Fruit fly (Drosophila melanogaster) whole organism, embryonic: Measurements from ENCODE around the gene bark.

Experiments
- ATbp ChIP-seq: fragments of 200-800 bp; sonication (Bioruptor generic); optimal IDR thresholded peaks from 2 replicates; lab custom pipeline; 2017; ENCODE audit warnings: missing biosample characterization, mild to moderate bottlenecking, missing genetic modification characterization, missing genetic modification reagents
- Abd-B ChIP-seq: fragments of 200-800 bp; sonication (Bioruptor generic); optimal IDR thresholded peaks from 2 replicates; lab custom pipeline; 2018; ENCODE audit warnings: missing biosample characterization, mild to moderate bottlenecking, missing genetic modification characterization, moderate library complexity
- Adf1 ChIP-seq: fragments of 200-800 bp; sonication (Bioruptor generic); IDR thresholded peaks from 2 replicates; pipeline ENCODE4 v1.3.6; 2022; ENCODE audit warnings: missing biosample characterization, missing genetic modification characterization
- Antp ChIP-seq: fragments of 200-800 bp; sonication (Bioruptor generic); optimal IDR thresholded peaks from 3 replicates; lab custom pipeline; 2016; ENCODE audit warnings: missing biosample characterization, missing genetic modification characterization
- Bgb ChIP-seq: fragments of 200-800 bp; sonication (Bioruptor generic); IDR thresholded peaks from 2 replicates; pipeline ENCODE4 v1.3.6; 2022; ENCODE audit warnings: missing biosample characterization, missing genetic modification characterization; ENCODE audit not compliant: partially characterized antibody
- CG11560 ChIP-seq: fragments of 200-800 bp; sonication (Bioruptor generic); IDR thresholded peaks from 3 replicates; pipeline ENCODE4 v1.3.6; 2022; ENCODE audit warnings: missing biosample characterization, missing genetic modification characterization
- CG12104 ChIP-seq: fragments of 200-800 bp; sonication (Bioruptor generic); optimal IDR thresholded peaks from 3 replicates; lab custom pipeline; 2016; ENCODE audit warnings: missing biosample characterization, missing genetic modification characterization
- CG12942 ChIP-seq: fragments of 200-800 bp; sonication (Bioruptor generic); optimal IDR thresholded peaks from 3 replicates; lab custom pipeline; 2016; ENCODE audit warnings: missing biosample characterization, missing genetic modification characterization
- CG1603 ChIP-seq: fragments of 200-800 bp; sonication (Bioruptor generic); optimal IDR thresholded peaks from 2 replicates; lab custom pipeline; 2019; ENCODE audit warnings: missing biosample characterization, mild to moderate bottlenecking, missing genetic modification characterization, moderate library complexity
- CG18011 ChIP-seq: fragments of 200-800 bp; sonication (Bioruptor generic); optimal IDR thresholded peaks from 2 replicates; lab custom pipeline; 2017; ENCODE audit warnings: missing biosample characterization, missing genetic modification characterization, mild to moderate bottlenecking, moderate library complexity, missing genotype
- CG2678 ChIP-seq: fragments of 200-800 bp; sonication (Bioruptor generic); optimal IDR thresholded peaks from 3 replicates; lab custom pipeline; 2019; ENCODE audit warnings: missing biosample characterization, mild to moderate bottlenecking, missing genetic modification characterization, moderate library complexity
- CG2712 ChIP-seq: fragments of 200-800 bp; optimal IDR thresholded peaks from 3 replicates; lab custom pipeline; 2019; ENCODE audit warnings: missing biosample characterization, mild to moderate bottlenecking, missing genetic modification characterization, moderate library complexity
- CG30431 ChIP-seq: fragments of 200-800 bp; sonication (Bioruptor generic); optimal IDR thresholded peaks from 2 replicates; lab custom pipeline; 2017; ENCODE audit warnings: missing biosample characterization, missing genetic modification characterization
- CG3281 ChIP-seq: fragments of 200-800 bp; sonication (Bioruptor generic); optimal IDR thresholded peaks from 3 replicates; lab custom pipeline; 2017; ENCODE audit warnings: missing biosample characterization, mild to moderate bottlenecking, missing genetic modification characterization
- CG6175 ChIP-seq: fragments of 200-800 bp; sonication (Bioruptor generic); IDR thresholded peaks from 3 replicates; pipeline ENCODE4 v1.3.6; 2022; ENCODE audit warnings: missing biosample characterization, missing genetic modification characterization
- CG6272 ChIP-seq: fragments of 200-800 bp; sonication (Bioruptor generic); IDR thresholded peaks from 2 replicates; pipeline ENCODE4 v1.3.6; 2022; ENCODE audit warnings: missing biosample characterization, missing genetic modification characterization
- CG7271 ChIP-seq: fragments of 200-800 bp; sonication (Bioruptor generic); optimal IDR thresholded peaks from 2 replicates; lab custom pipeline; 2018; ENCODE audit warnings: missing biosample characterization, mild to moderate bottlenecking, missing genetic modification characterization, moderate library complexity
- CG8290 ChIP-seq, 3 experiments: fragments of 200-800 bp; sonication (Bioruptor generic); optimal IDR thresholded peaks; 2 replicates each; lab custom pipeline; 2016 to 2019; ENCODE audit warnings: missing biosample characterization in 3 of 3, missing genetic modification characterization in 3 of 3, mild to moderate bottlenecking in 2 of 3, moderate library complexity in 1 of 3
- CG9215 ChIP-seq: fragments of 200-800 bp; sonication (Bioruptor generic); IDR thresholded peaks from 2 replicates; pipeline ENCODE4 v1.3.6; 2022; ENCODE audit warnings: missing biosample characterization, missing genetic modification characterization
- CG9817 ChIP-seq: fragments of 200-800 bp; sonication (Bioruptor generic); optimal IDR thresholded peaks from 2 replicates; lab custom pipeline; 2018; ENCODE audit warnings: missing biosample characterization, mild to moderate bottlenecking, missing genetic modification characterization, moderate library complexity
- CHES-1-like ChIP-seq: fragments of 200-800 bp; sonication (Bioruptor generic); optimal IDR thresholded peaks from 2 replicates; lab custom pipeline; 2016; ENCODE audit warnings: missing biosample characterization, missing genetic modification characterization
- CTCF ChIP-seq: fragments of 200-800 bp; sonication (Bioruptor generic); optimal IDR thresholded peaks from 2 replicates; lab custom pipeline; 2017; ENCODE audit warnings: missing biosample characterization, mild to moderate bottlenecking, missing genetic modification characterization, moderate library complexity
- CoRest ChIP-seq: fragments of 200-800 bp; sonication (Bioruptor generic); optimal IDR thresholded peaks from 3 replicates; lab custom pipeline; 2018; ENCODE audit warnings: missing biosample characterization, mild to moderate bottlenecking, missing genetic modification characterization, moderate library complexity
- CrebB ChIP-seq: fragments of 200-800 bp; sonication (Bioruptor generic); optimal IDR thresholded peaks from 3 replicates; lab custom pipeline; 2018; ENCODE audit warnings: missing biosample characterization, mild to moderate bottlenecking, missing genetic modification characterization
- Dp ChIP-seq: fragments of 200-800 bp; sonication (Bioruptor generic); optimal IDR thresholded peaks from 2 replicates; lab custom pipeline; 2018; ENCODE audit warnings: missing biosample characterization, mild to moderate bottlenecking, missing genetic modification characterization, moderate library complexity
- E2f2 ChIP-seq: fragments of 200-800 bp; sonication (Bioruptor generic); IDR thresholded peaks from 2 replicates; pipeline ENCODE4 v1.3.6; 2022; ENCODE audit warnings: missing biosample characterization, missing genetic modification characterization
- H15 ChIP-seq: fragments of 200-800 bp; sonication (Bioruptor generic); IDR thresholded peaks from 3 replicates; pipeline ENCODE4 v1.3.6; 2022; ENCODE audit warnings: missing biosample characterization, missing genetic modification characterization
- HmgZ ChIP-seq: fragments of 200-800 bp; sonication (Bioruptor generic); optimal IDR thresholded peaks from 2 replicates; lab custom pipeline; 2018; ENCODE audit warnings: missing biosample characterization, mild to moderate bottlenecking, missing genetic modification characterization
- Hr39 ChIP-seq: fragments of >200 bp; optimal IDR thresholded peaks from 2 replicates; lab custom pipeline; 2017
- Lpt ChIP-seq: fragments of >200 bp; optimal IDR thresholded peaks from 2 replicates; lab custom pipeline; 2018; ENCODE audit warnings: missing biosample characterization, missing genetic modification characterization
- Oli ChIP-seq: fragments of 200-800 bp; sonication (Bioruptor generic); optimal IDR thresholded peaks from 2 replicates; lab custom pipeline; 2018; ENCODE audit warnings: missing biosample characterization, mild to moderate bottlenecking, missing genetic modification characterization, moderate library complexity
- Sox100B ChIP-seq: fragments of 200-800 bp; sonication (Bioruptor generic); optimal IDR thresholded peaks from 3 replicates; lab custom pipeline; 2018; ENCODE audit warnings: missing biosample characterization, mild to moderate bottlenecking, missing genetic modification characterization
- Vsx1 ChIP-seq: fragments of 200-800 bp; sonication (Bioruptor generic); optimal IDR thresholded peaks from 2 replicates; lab custom pipeline; 2017; ENCODE audit warnings: missing biosample characterization, mild to moderate bottlenecking, missing genetic modification characterization, missing genetic modification reagents
- ato ChIP-seq: fragments of 200-800 bp; sonication (Bioruptor generic); IDR thresholded peaks from 2 replicates; pipeline ENCODE4 v1.3.6; 2022; ENCODE audit warnings: missing biosample characterization, missing genetic modification characterization; ENCODE audit not compliant: partially characterized antibody
- bbx ChIP-seq: fragments of 200-800 bp; sonication (Bioruptor generic); IDR thresholded peaks from 2 replicates; pipeline ENCODE4 v1.3.6; 2022; ENCODE audit warnings: missing biosample characterization, missing genetic modification characterization; ENCODE audit not compliant: partially characterized antibody
- bowl ChIP-seq: fragments of 200-800 bp; sonication (Bioruptor generic); IDR thresholded peaks from 2 replicates; pipeline ENCODE4 v1.3.6; 2022; ENCODE audit warnings: missing biosample characterization, missing genetic modification characterization
- bsh ChIP-seq, 2 experiments: fragments of 200-800 bp; sonication (Bioruptor generic); optimal IDR thresholded peaks; 2 replicates each; lab custom pipeline; 2017 to 2018; ENCODE audit warnings: mild to moderate bottlenecking in 2 of 2, missing biosample characterization in 2 of 2, missing genetic modification characterization in 2 of 2, moderate library complexity in 1 of 2
- chinmo ChIP-seq: fragments of 200-800 bp; sonication (Bioruptor generic); IDR thresholded peaks from 4 replicates; pipeline ENCODE4 v1.3.6; 2022; ENCODE audit warnings: missing biosample characterization, missing genetic modification characterization; ENCODE audit not compliant: partially characterized antibody
- dpn ChIP-seq, 2 experiments: fragments of 200-800 bp; sonication (Bioruptor generic); optimal IDR thresholded peaks; 3 replicates each; lab custom pipeline; 2016; ENCODE audit warnings: missing biosample characterization in 2 of 2, missing genetic modification characterization in 2 of 2
- sd ChIP-seq: fragments of 200-800 bp; sonication (Bioruptor generic); optimal IDR thresholded peaks from 3 replicates; lab custom pipeline; 2018; ENCODE audit warnings: missing biosample characterization, mild to moderate bottlenecking, missing genetic modification characterization, moderate library complexity
- sima ChIP-seq: fragments of 200-800 bp; sonication (Bioruptor generic); optimal IDR thresholded peaks from 2 replicates; lab custom pipeline; 2016; ENCODE audit warnings: missing biosample characterization, missing genetic modification characterization
- sisA ChIP-seq: fragments of 200-800 bp; sonication (Bioruptor generic); IDR thresholded peaks from 2 replicates; pipeline ENCODE4 v1.3.6; 2022; ENCODE audit warnings: missing biosample characterization, missing genetic modification characterization
- unc-4 ChIP-seq: fragments of 200-800 bp; sonication (Bioruptor generic); IDR thresholded peaks from 2 replicates; pipeline ENCODE4 v1.3.6; 2022; ENCODE audit warnings: missing biosample characterization, missing genetic modification characterization; ENCODE audit not compliant: partially characterized antibody
- vfl ChIP-seq: fragments of 200-800 bp; sonication (Bioruptor generic); optimal IDR thresholded peaks from 2 replicates; lab custom pipeline; 2016; ENCODE audit warnings: missing biosample characterization, missing genetic modification characterization
- wek ChIP-seq: fragments of 200-800 bp; sonication (Bioruptor generic); optimal IDR thresholded peaks from 3 replicates; lab custom pipeline; 2018; ENCODE audit warnings: missing biosample characterization, mild to moderate bottlenecking, missing genetic modification characterization, moderate library complexity
- yki ChIP-seq: fragments of >200 bp; optimal IDR thresholded peaks from 3 replicates; lab custom pipeline; 2018

bark gene

DNA sequence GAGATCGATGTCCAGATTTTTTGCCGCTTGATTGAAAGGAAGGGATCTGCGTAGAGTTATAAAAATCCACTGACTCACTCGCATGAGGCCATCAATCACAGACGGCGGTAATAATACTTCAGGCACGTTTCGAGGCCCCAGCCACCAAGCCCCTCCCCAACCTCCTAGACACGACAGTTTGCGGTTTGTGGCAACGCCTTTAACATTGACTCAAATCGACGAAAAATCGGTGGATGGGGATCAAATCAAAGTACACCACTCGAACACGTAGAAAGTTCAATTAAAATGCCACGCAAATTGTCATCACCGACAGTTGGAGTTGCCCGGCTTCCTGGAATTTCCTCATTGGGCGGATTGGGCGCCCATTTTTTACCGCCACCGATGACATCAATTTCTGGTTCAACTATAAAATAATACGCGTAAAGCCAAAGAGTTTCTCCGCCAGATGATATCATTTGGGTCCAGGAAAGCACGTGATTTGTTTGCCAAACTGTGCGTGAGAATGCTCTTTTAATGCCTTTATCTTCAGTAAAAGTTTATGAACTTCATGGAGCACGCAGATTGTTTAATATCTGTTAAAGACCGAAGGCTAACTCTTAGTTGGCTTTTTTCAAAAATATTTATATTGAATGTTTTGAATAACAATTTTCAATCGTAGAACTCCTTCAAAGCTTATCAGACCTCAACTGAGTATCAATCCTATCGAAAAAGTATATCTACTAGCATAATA, 2.5 kb upstream of the bark start, which contains the start of gene CG31960 (continued):
- TF ChIP-seq Abd-B (GFP tag; lab: Kevin White, UChicago) (no peak), CG6175 (GFP tag; lab: Robert Waterston, UW) (0 out of 3 replicates have a peak, but pooled peaks have one; percentile 38), chinmo (GFP tag; lab: Robert Waterston, UW) (0 out of 4 replicates have a peak, but pooled peaks have one; percentile 41), Antp (no peak)

DNA sequence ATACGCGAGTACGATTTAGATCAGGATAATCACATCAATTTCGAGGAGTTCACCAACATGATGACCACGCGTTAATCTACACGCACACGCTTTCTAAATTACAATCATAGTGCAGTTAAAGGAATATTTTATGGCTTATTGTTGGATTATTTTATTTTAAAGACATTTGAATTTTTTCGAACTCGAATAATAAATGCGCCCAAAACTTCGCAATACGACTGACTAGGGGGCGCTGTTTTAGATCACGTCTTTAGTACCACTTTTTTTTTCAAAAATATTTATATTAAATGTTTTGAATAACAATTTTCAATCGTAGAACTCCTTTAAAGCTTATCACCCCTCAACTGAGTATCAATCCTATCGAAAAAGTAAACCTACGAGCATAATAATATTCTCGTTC, 1.6 kb upstream of the bark start:
- peak; percentile 92 for TF ChIP-seq CTCF
- TF ChIP-seq Dp (GFP tag; lab: Kevin White, UChicago), result peak; percentile 71
- peak; percentile 80 for TF ChIP-seq E2f2
- no peak for TF ChIP-seq CG11560 (tag; lab: Robert Waterston, UW)

DNA sequence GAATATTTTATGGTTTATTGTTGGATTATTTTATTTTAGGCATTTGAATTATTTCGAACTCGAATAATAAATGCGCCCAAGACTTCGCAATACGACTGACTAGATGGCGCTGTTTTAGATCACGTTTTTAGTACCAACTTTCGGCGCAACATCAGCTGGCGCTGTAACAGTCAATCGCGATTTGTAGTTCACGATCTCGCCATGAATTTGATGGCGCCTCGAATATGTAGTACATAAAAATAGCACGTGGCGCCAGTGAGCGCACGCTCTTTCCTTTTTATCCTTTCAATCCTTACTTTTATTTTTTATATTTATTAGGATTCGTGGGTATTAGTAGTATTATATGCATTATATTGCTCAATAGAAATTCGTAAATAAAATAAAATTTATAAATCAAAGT, 721 bp upstream of the bark start:
- TF ChIP-seq CG3281 (GFP tag; lab: Kevin White, UChicago), result no peak
- TF ChIP-seq CG30431 (GFP tag; lab: Kevin White, UChicago), result peak; percentile 77
- peak; percentile 24 for TF ChIP-seq HmgZ (tag; lab: Kevin White, UChicago)
- TF ChIP-seq unc-4 (GFP tag; lab: Robert Waterston, UW), result no peak
- peak; percentile 83 for TF ChIP-seq CG8290 (GFP tag; optimal IDR thresholded peaks at IDR 0.05; lab: Kevin White, UChicago)
- peak; percentile 28 to 82 for TF ChIP-seq CG8290 (tag; optimal IDR thresholded peaks at IDR 0.05; lab: Kevin White, UChicago)
- TF ChIP-seq Adf1 (GFP tag; lab: Robert Waterston, UW), result 0 out of 2 replicates have a peak, but pooled peaks have one; percentile 26
- peak; percentile 45 for TF ChIP-seq Vsx1
- peak; percentile 86 for TF ChIP-seq sisA
- peak; percentile 15 for TF ChIP-seq Sox100B (GFP tag; lab: Kevin White, UChicago)
- TF ChIP-seq ATbp (GFP tag; lab: Kevin White, UChicago), result peak; percentile 65
- TF ChIP-seq CG6272 (GFP tag; lab: Robert Waterston, UW), result peak; percentile 52
- TF ChIP-seq wek, result peak; percentile 8
- no peak for TF ChIP-seq bbx (GFP tag; lab: Robert Waterston, UW)
- peak; percentile 50 for TF ChIP-seq CG12942 (GFP tag; lab: Kevin White, UChicago)
- TF ChIP-seq CG9817 (tag; lab: Kevin White, UChicago), result peak; percentile 81
- peak; percentile 33; the same call in 1 of the 2 replicates for TF ChIP-seq CG9215 (GFP tag; lab: Robert Waterston, UW)
- TF ChIP-seq Bgb, result no peak; the same call in 1 of the 2 replicates
- TF ChIP-seq sima (GFP tag; lab: Kevin White, UChicago), result no peak
- peak; percentile 22 for TF ChIP-seq CG7271 (tag; lab: Kevin White, UChicago)
- TF ChIP-seq CG18011 (GFP tag; lab: Kevin White, UChicago), result no peak
- TF ChIP-seq vfl (GFP tag; lab: Kevin White, UChicago), result peak; percentile 4
- peak; percentile 73 for TF ChIP-seq Oli
- TF ChIP-seq CG2678 (tag; lab: Kevin White, UChicago), result peak; percentile 39
- no peak for TF ChIP-seq Lpt (GFP tag; lab: Kevin White, UChicago)
- TF ChIP-seq CoRest (tag; lab: Kevin White, UChicago), result peak; percentile 64
- peak; percentile 79 for TF ChIP-seq bowl (GFP tag; lab: Robert Waterston, UW)
- TF ChIP-seq CHES-1-like (GFP tag; lab: Kevin White, UChicago), result peak; percentile 68
- TF ChIP-seq bsh (GFP tag; optimal IDR thresholded peaks at IDR 0.05; lab: Kevin White, UChicago), result peak in 1 of 2 experiments; percentile 78
- no peak for TF ChIP-seq ato
- peak; percentile 65 for TF ChIP-seq sd (tag; lab: Kevin White, UChicago)
- peak; percentile 69 for TF ChIP-seq CG2712 (tag; lab: Kevin White, UChicago)
- peak; percentile 15 for TF ChIP-seq CG12104
- no peak for TF ChIP-seq Hr39
- TF ChIP-seq yki (lab: Kevin White, UChicago), result no peak
- peak; percentile 88 for TF ChIP-seq H15 (GFP tag; lab: Robert Waterston, UW)
- no peak for TF ChIP-seq CrebB
- peak; percentile 69 to 70 for TF ChIP-seq dpn (GFP tag; optimal IDR thresholded peaks at IDR 0.05; lab: Kevin White, UChicago)
- TF ChIP-seq CG1603, result peak; percentile 88
